Worm (Caenorhabditis elegans) whole organism, L4 larva: ENCODE results near the gene F35C11.7.

Source experiments
- R02D3.7 ChIP-seq: fragments of 150-350 bp; sonication (generic microtip); optimal IDR thresholded peaks from 3 replicates; lab custom pipeline; 2014; ENCODE audit warnings: missing biosample characterization, missing genetic modification characterization
- ama-1 ChIP-seq: fragments of 150-350 bp; optimal IDR thresholded peaks from 2 replicates; lab custom pipeline; 2014; ENCODE audit warnings: inconsistent platforms, mixed read lengths
- ceh-20 ChIP-seq: fragments of 200-800 bp; sonication (Bioruptor generic); IDR thresholded peaks from 2 replicates; pipeline ENCODE4 v1.3.6; 2022; ENCODE audit warnings: missing genetic modification reagents, missing genetic modification characterization, missing compliant biosample characterization
- egl-27 ChIP-seq: sonication (generic microtip); optimal IDR thresholded peaks from 3 replicates; lab custom pipeline; 2017; ENCODE audit warnings: missing biosample characterization, missing genetic modification reagents, missing genetic modification characterization
- lin-13 ChIP-seq: fragments of 150-350 bp; optimal IDR thresholded peaks from 2 replicates; lab custom pipeline; 2014; ENCODE audit warnings: missing biosample characterization, missing genetic modification reagents, missing genetic modification characterization
- nhr-42 ChIP-seq: fragments of 200-800 bp; sonication (Bioruptor generic); IDR thresholded peaks from 2 replicates; pipeline ENCODE4 v1.3.6; 2022; ENCODE audit warnings: missing genetic modification characterization, missing compliant biosample characterization

DNA sequence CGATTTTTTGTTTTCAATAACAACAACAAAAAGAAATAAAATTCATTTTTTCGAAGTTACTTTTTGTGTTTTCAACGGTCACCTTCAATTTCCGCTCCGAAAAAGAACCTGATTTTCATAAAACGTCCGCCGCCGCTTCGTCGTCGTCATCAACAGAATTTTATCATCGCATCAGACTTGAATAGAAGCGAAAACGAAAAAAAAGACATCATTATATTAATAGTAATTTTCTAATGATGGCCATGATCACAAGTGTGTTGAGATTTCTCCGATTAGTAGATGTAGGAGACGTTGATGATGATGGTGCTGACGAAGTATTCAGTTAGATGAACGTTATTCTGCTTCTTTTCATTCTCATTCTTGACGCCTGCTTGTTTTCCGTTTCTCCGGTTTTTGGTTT, 32.2 kb upstream of the F35C11.7 start:
- no peak for TF ChIP-seq R02D3.7 (tag; lab: Kevin White, UChicago)
- no peak for TF ChIP-seq ama-1
- TF ChIP-seq lin-13 (GFP tag; lab: Kevin White, UChicago): no peak
- TF ChIP-seq ceh-20: no peak
- TF ChIP-seq egl-27: no peak
- TF ChIP-seq nhr-42 (GFP tag; lab: Robert Waterston, UW): no peak
